Worm (Caenorhabditis elegans) whole organism, L3 larva: ENCODE results near the gene srt-30.

Experiments used
- ZK546.5 ChIP-seq: sonication (generic microtip); optimal IDR thresholded peaks from 2 replicates; lab custom pipeline; 2017; ENCODE audit warnings: missing biosample characterization, missing genetic modification characterization
- ama-1 ChIP-seq: fragments of 150-350 bp; optimal IDR thresholded peaks from 2 replicates; lab custom pipeline; 2018
- ceh-16 ChIP-seq: sonication (generic microtip); optimal IDR thresholded peaks from 2 replicates; lab custom pipeline; 2017; ENCODE audit warnings: missing biosample characterization, missing genetic modification characterization
- ceh-28 ChIP-seq: fragments of 150-350 bp; optimal IDR thresholded peaks from 2 replicates; lab custom pipeline; 2014; ENCODE audit warnings: missing biosample characterization, missing genetic modification reagents, missing genetic modification characterization
- ceh-9 ChIP-seq: sonication (generic microtip); optimal IDR thresholded peaks from 2 replicates; lab custom pipeline; 2018; ENCODE audit warnings: missing biosample characterization, missing genetic modification characterization
- daf-12 ChIP-seq: fragments of 150-350 bp; optimal IDR thresholded peaks from 2 replicates; lab custom pipeline; 2014; ENCODE audit warnings: missing biosample characterization, missing genetic modification reagents, missing genetic modification characterization
- egl-27 ChIP-seq: sonication (generic microtip); optimal IDR thresholded peaks from 4 replicates; lab custom pipeline; 2017; ENCODE audit warnings: missing biosample characterization, missing genetic modification reagents, missing genetic modification characterization
- egl-5 ChIP-seq: fragments of 150-350 bp; optimal IDR thresholded peaks from 2 replicates; lab custom pipeline; 2017; ENCODE audit warnings: missing biosample characterization, missing genetic modification reagents, missing genetic modification characterization, inconsistent platforms
- elt-1 ChIP-seq: fragments of 150-350 bp; optimal IDR thresholded peaks from 2 replicates; lab custom pipeline; 2014; ENCODE audit warnings: missing biosample characterization, missing genetic modification characterization
- elt-3 ChIP-seq, 3 experiments: fragments of 150-350 bp in 1 of 3; sonication (generic microtip) in 2 of 3; optimal IDR thresholded peaks; 2 replicates in 2 of 3; 4 replicates in 1 of 3; lab custom pipeline; 2014 to 2017; ENCODE audit warnings: missing biosample characterization in 3 of 3, missing genetic modification characterization in 3 of 3
- eor-1 ChIP-seq, 2 experiments: fragments of 150-350 bp; optimal IDR thresholded peaks; 2 replicates each; lab custom pipeline; 2014 to 2018; ENCODE audit warnings: missing biosample characterization in 2 of 2, missing genetic modification characterization in 2 of 2
- fkh-2 ChIP-seq: fragments of 150-350 bp; optimal IDR thresholded peaks from 2 replicates; lab custom pipeline; 2014; ENCODE audit warnings: missing biosample characterization, missing genetic modification reagents, missing genetic modification characterization
- fos-1 ChIP-seq: fragments of 150-350 bp; optimal IDR thresholded peaks from 2 replicates; lab custom pipeline; 2014; ENCODE audit warnings: missing biosample characterization, missing genetic modification characterization
- jun-1 ChIP-seq: fragments of 150-350 bp; optimal IDR thresholded peaks from 2 replicates; lab custom pipeline; 2014; ENCODE audit warnings: missing biosample characterization, missing genetic modification reagents, missing genetic modification characterization
- lin-15B ChIP-seq: fragments of 150-350 bp; optimal IDR thresholded peaks from 2 replicates; lab custom pipeline; 2014; ENCODE audit warnings: missing biosample characterization, missing genetic modification characterization
- lin-39 ChIP-seq: fragments of 150-350 bp; optimal IDR thresholded peaks from 2 replicates; lab custom pipeline; 2018; ENCODE audit warnings: missing biosample characterization, missing genetic modification reagents, missing genetic modification characterization
- mdl-1 ChIP-seq: fragments of 150-350 bp; optimal IDR thresholded peaks from 2 replicates; lab custom pipeline; 2014; ENCODE audit warnings: missing biosample characterization, missing genetic modification characterization
- mml-1 ChIP-seq: fragments of 150-350 bp; sonication (generic microtip); optimal IDR thresholded peaks from 3 replicates; lab custom pipeline; 2014; ENCODE audit warnings: missing biosample characterization, missing genetic modification characterization
- nfya-1 ChIP-seq: sonication (generic microtip); optimal IDR thresholded peaks from 2 replicates; lab custom pipeline; 2017; ENCODE audit warnings: missing genetic modification characterization, mild to moderate bottlenecking, missing compliant biosample characterization, antibody characterized with exemption, moderate library complexity; ENCODE audit not compliant: insufficient read depth
- nhr-11 ChIP-seq: fragments of 150-350 bp; optimal IDR thresholded peaks from 2 replicates; lab custom pipeline; 2014; ENCODE audit warnings: missing biosample characterization, missing genetic modification characterization
- nhr-23 ChIP-seq: fragments of 150-350 bp; optimal IDR thresholded peaks from 2 replicates; lab custom pipeline; 2014; ENCODE audit warnings: missing biosample characterization, missing genetic modification reagents, missing genetic modification characterization
- nhr-237 ChIP-seq: fragments of 150-350 bp; optimal IDR thresholded peaks from 2 replicates; lab custom pipeline; 2014; ENCODE audit warnings: missing biosample characterization, missing genetic modification characterization
- nhr-25 ChIP-seq: sonication (generic microtip); optimal IDR thresholded peaks from 2 replicates; lab custom pipeline; 2017; ENCODE audit warnings: missing biosample characterization, missing genetic modification characterization
- nhr-28 ChIP-seq: fragments of 150-350 bp; optimal IDR thresholded peaks from 2 replicates; lab custom pipeline; 2014; ENCODE audit warnings: missing biosample characterization, missing genetic modification characterization
- nhr-43 ChIP-seq: sonication (generic microtip); optimal IDR thresholded peaks from 2 replicates; lab custom pipeline; 2016; ENCODE audit warnings: mild to moderate bottlenecking, missing genetic modification characterization, missing compliant biosample characterization; ENCODE audit not compliant: poor library complexity, severe bottlenecking
- nhr-67 ChIP-seq: fragments of 150-350 bp; optimal IDR thresholded peaks from 2 replicates; lab custom pipeline; 2014; ENCODE audit warnings: missing biosample characterization, missing genetic modification characterization
- nhr-77 ChIP-seq: fragments of 150-350 bp; optimal IDR thresholded peaks from 2 replicates; lab custom pipeline; 2014; ENCODE audit warnings: missing biosample characterization, missing genetic modification characterization
- pqm-1 ChIP-seq: fragments of 150-350 bp; optimal IDR thresholded peaks from 2 replicates; lab custom pipeline; 2017; ENCODE audit warnings: missing biosample characterization, missing genetic modification characterization, inconsistent platforms
- sea-2 ChIP-seq: fragments of 150-350 bp; sonication (generic microtip); optimal IDR thresholded peaks from 4 replicates; lab custom pipeline; 2014; ENCODE audit warnings: missing biosample characterization, missing genetic modification reagents, missing genetic modification characterization
- snpc-4 ChIP-seq: fragments of 150-350 bp; optimal IDR thresholded peaks from 2 replicates; lab custom pipeline; 2014; ENCODE audit warnings: missing biosample characterization, missing genetic modification characterization
- tbx-2 ChIP-seq: sonication (generic microtip); optimal IDR thresholded peaks from 2 replicates; lab custom pipeline; 2016; ENCODE audit warnings: mild to moderate bottlenecking, missing genetic modification characterization, missing compliant biosample characterization
- unc-39 ChIP-seq: sonication (generic microtip); optimal IDR thresholded peaks from 4 replicates; lab custom pipeline; 2017; ENCODE audit warnings: missing biosample characterization, missing genetic modification characterization
- zag-1 ChIP-seq: fragments of 150-350 bp; optimal IDR thresholded peaks from 2 replicates; lab custom pipeline; 2014; ENCODE audit warnings: missing biosample characterization, missing genetic modification characterization
- ztf-11 ChIP-seq: fragments of 150-350 bp; optimal IDR thresholded peaks from 2 replicates; lab custom pipeline; 2014; ENCODE audit warnings: missing biosample characterization, missing genetic modification characterization
- ztf-4 ChIP-seq: fragments of 150-350 bp; optimal IDR thresholded peaks from 2 replicates; lab custom pipeline; 2014; ENCODE audit warnings: missing biosample characterization, missing genetic modification characterization

The srt-30 gene

DNA sequence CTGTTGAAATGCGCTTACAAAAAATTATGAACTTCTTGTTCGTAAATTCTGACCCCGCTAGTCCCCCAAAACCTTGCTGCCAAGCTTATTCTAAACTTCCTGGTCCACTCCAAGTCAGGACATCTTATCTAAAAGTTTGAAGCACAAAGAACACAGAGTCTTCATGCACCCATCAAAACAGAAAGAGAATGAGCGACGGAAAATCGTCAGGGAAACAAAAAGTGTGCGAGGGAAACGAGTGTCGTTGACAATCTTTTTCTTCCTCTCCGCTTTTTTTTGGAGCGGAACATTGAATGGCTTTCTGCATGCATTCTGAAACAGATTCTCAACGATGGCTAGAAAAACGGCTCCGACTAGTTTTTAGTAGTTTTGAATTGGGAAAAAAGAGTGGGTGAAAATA lies 24.9 kb upstream of the srt-30 start:
- no peak for TF ChIP-seq ceh-28
- peak; percentile 17 for TF ChIP-seq lin-39 (tag; lab: Kevin White, UChicago)
- no peak for TF ChIP-seq daf-12 (tag; lab: Kevin White, UChicago)

DNA sequence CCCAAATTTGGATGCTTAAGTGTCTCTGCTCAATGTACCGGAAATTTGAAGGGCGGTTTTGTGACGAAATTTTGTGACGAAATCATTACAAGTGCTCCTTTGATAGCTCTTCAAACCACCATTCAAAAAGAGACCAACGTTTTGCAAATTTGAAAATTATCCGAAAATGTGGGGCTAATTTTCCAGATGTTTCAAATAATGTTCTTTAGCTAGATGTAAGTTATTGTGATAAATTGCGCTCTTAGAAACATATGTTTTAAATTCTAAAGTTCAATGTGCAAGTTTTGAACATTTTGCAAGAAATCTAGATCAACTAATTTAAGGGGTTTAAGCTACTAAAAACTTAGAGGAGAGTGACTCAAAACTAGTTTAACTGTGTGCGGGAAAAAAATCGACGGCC lies 20.6 kb upstream of the srt-30 start:
- TF ChIP-seq mdl-1 (tag; lab: Kevin White, UChicago) (no peak), snpc-4 (no peak), ztf-11 (no peak), nhr-237 (no peak), mml-1 (no peak), lin-15B (tag; lab: Kevin White, UChicago) (no peak), ceh-16 (tag; lab: Kevin White, UChicago) (no peak), nhr-23 (tag; lab: Kevin White, UChicago) (no peak), tbx-2 (no peak), sea-2 (GFP tag; lab: Kevin White, UChicago) (no peak), eor-1 (tag; optimal IDR thresholded peaks at IDR 0.05; lab: Kevin White, UChicago) (no peak), nhr-11 (tag; lab: Kevin White, UChicago) (no peak), nhr-43 (no peak), ZK546.5 (tag; lab: Kevin White, UChicago) (no peak), fos-1 (no peak), ceh-28 (no peak)
- TF ChIP-seq, all 47 proteins: peak for 0

DNA sequence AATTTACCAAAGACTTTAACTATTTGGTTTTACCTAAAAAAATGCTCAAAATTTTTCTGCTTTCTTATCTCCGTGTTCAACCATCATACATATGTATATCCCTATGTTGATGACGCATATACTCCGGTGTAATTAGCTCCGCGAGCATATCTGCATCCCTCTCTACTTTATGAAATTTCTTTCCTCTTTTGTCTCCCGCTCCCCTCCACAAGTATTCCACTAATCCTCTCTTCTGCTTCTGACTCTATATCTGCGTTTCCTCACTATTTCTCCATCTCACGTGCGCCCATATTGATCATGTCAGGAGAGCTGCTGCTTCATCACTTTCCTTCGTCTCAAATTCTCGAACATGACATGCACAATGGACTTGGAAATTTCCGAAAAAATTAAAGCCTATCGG lies 14.7 kb upstream of the srt-30 start, which contains the start of gene H10D18.1:
TSS of gene H10D18.1 (plus strand) at position 277 of the 400 bp plus-strand sequence.
- TF ChIP-seq ZK546.5 (tag; lab: Kevin White, UChicago) (no peak), nfya-1 (tag; lab: Kevin White, UChicago) (peak; percentile 33)
- TF ChIP-seq, all 47 proteins: peak for 1

DNA sequence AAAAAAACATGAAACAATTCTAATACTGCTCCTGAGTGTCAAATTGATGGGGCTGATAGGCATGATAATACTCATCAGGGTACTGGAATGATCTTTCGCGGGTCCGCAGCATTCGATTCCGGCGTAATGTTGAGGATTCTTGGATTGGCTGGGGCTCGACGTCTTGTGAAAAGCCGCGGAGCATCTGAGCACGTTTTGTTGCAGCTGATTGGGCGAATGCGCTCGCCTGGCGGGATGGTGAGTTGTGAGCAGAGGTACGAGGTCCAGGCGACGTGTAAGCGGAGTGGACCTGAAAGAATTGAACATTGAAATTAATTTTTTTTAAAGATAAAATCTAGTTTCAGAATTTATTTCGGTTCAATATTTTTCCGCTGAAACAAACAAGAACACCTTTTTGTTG lies 13.7 kb upstream of the srt-30 start:
- no peak for TF ChIP-seq egl-27

DNA sequence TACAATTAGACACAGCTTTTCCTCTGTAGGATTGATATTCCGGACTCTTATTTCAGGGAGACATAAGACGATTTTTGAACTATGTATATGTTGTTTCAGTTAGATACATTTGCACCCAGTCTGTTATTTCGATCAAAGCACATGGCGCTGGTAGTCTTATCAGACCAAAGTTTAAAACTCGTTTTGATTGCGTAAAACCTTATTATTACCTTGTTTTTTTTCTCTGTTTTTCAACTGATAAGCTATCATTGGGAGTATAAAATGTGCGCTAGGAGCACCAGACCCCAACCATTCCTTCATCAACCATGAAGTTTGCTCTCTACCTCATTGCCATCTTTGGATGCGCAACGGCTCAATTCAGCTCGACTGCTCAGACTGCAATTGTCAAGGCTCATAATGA lies 12.0 kb upstream of the srt-30 start, which contains the start of gene scl-12:
TSS of gene scl-12 (plus strand) at position 301 of the 400 bp plus-strand sequence.
- TF ChIP-seq egl-27 (no peak), pqm-1 (tag; lab: Kevin White, UChicago) (peak; percentile 47), fos-1 (no peak), lin-39 (tag; lab: Kevin White, UChicago) (no peak), elt-1 (no peak), ztf-4 (tag; lab: Kevin White, UChicago) (no peak)

ce11 chrV:3811541-3811940 lies 11.3 kb upstream of the srt-30 start, which contains the start of gene scl-13:
TSS of gene scl-13 (minus strand) at chrV:3811641.
- no peak for TF ChIP-seq nhr-67
- TF ChIP-seq, all 47 proteins: peak for 0

- TF ChIP-seq nhr-28: no peak
- TF ChIP-seq egl-5 (tag; lab: Kevin White, UChicago): no peak
- TF ChIP-seq nhr-237: no peak
- TF ChIP-seq egl-27: no peak
- TF ChIP-seq lin-39 (tag; lab: Kevin White, UChicago): no peak
- no peak for TF ChIP-seq nfya-1 (tag; lab: Kevin White, UChicago)
- no peak for TF ChIP-seq ama-1
- TF ChIP-seq ceh-16 (tag; lab: Kevin White, UChicago): no peak
- no peak for TF ChIP-seq ztf-4 (tag; lab: Kevin White, UChicago)
- no peak for TF ChIP-seq snpc-4
- TF ChIP-seq elt-3 (tag; optimal IDR thresholded peaks at IDR 0.05; lab: Kevin White, UChicago): no peak
- no peak for TF ChIP-seq fos-1
- TF ChIP-seq, all 47 proteins: peak for 0
Measured at ce11 chrV:3810035-3810434, 9.8 kb upstream of the srt-30 start.

- TF ChIP-seq lin-39 (tag; lab: Kevin White, UChicago) (no peak), nhr-43 (no peak), unc-39 (tag; lab: Kevin White, UChicago) (no peak), nhr-25 (tag; lab: Kevin White, UChicago) (no peak), nhr-77 (no peak), jun-1 (no peak), daf-12 (tag; lab: Kevin White, UChicago) (no peak), sea-2 (GFP tag; lab: Kevin White, UChicago) (no peak), egl-27 (no peak), ceh-28 (no peak), zag-1 (tag; lab: Kevin White, UChicago) (no peak), ZK546.5 (tag; lab: Kevin White, UChicago) (no peak), nhr-11 (tag; lab: Kevin White, UChicago) (no peak), fkh-2 (tag; lab: Kevin White, UChicago) (no peak), ceh-9 (no peak)
- TF ChIP-seq, all 47 proteins: peak for 0
Measured at ce11 chrV:3808336-3808735, 8.1 kb upstream of the srt-30 start, which contains the start of gene srw-6. TSS of gene srw-6 (plus strand) at chrV:3808636.
